Fruit fly (Drosophila melanogaster): Measurements from ENCODE around the gene CG10077.

- TF ChIP-seq usp (GFP tag; optimal IDR thresholded peaks at IDR 0.05) (no peak), fd64A (GFP tag; optimal IDR thresholded peaks at IDR 0.05) (no peak), dysf (GFP tag; IDR thresholded peaks at IDR 0.05) (peak; percentile 45; the same call in 2 of the 3 replicates), CG9215 (GFP tag; IDR thresholded peaks at IDR 0.05) (no peak)
Measured at dm6 chr3L:6903985-6904384, 51.7 kb downstream of the CG10077 start.

All from whole organism, embryonic.